Fruit fly (Drosophila melanogaster) Kc167 (cell line): Measurements from ENCODE around the gene CG17928.

Experiments used
- Myc ChIP-seq: fragments of >200 bp; optimal IDR thresholded peaks from 2 replicates; lab custom pipeline; 2017; ENCODE audit warnings: missing external identifiers
- Sin3A ChIP-seq: fragments of >200 bp; optimal IDR thresholded peaks from 2 replicates; lab custom pipeline; 2018; ENCODE audit warnings: missing external identifiers
- h ChIP-seq: fragments of >200 bp; optimal IDR thresholded peaks from 3 replicates; lab custom pipeline; 2018; ENCODE audit warnings: missing external identifiers
- insv ChIP-seq: fragments of >200 bp; optimal IDR thresholded peaks from 3 replicates; lab custom pipeline; 2018; ENCODE audit warnings: missing external identifiers
- psq ChIP-seq: fragments of >200 bp; optimal IDR thresholded peaks from 2 replicates; lab custom pipeline; 2017; ENCODE audit warnings: missing external identifiers
- ttk ChIP-seq: sonication (Bioruptor generic); optimal IDR thresholded peaks from 2 replicates; lab custom pipeline; 2017; ENCODE audit warnings: missing external identifiers

Gene CG17928

dm6 chr2L:16791345-16791744, at the start of gene CG17928:
Gene CG17928, plus strand, starts transcription at chr2L:16791568.
- no peak for TF ChIP-seq psq (lab: Kevin White, UChicago)
- no peak for TF ChIP-seq insv (lab: Kevin White, UChicago)
- no peak for TF ChIP-seq Sin3A (lab: Kevin White, UChicago)
- TF ChIP-seq Myc = no peak
- no peak for TF ChIP-seq h (lab: Kevin White, UChicago)
- no peak for TF ChIP-seq ttk (lab: Kevin White, UChicago)

dm6 chr2L:16743055-16743805, 48.1 kb upstream of the CG17928 start, which contains the start of the genes LSm7 and BuGZ:
Gene LSm7, minus strand, starts transcription at chr2L:16743100.
Gene BuGZ, plus strand, starts transcription at chr2L:16743405.
- TF ChIP-seq insv (lab: Kevin White, UChicago) (no peak), h (lab: Kevin White, UChicago) (peak; percentile 36)

dm6 chr2L:16747145-16747544, 44.2 kb upstream of the CG17928 start:
- TF ChIP-seq ttk (lab: Kevin White, UChicago) = no peak
- TF ChIP-seq Sin3A (lab: Kevin White, UChicago) = no peak
- TF ChIP-seq h (lab: Kevin White, UChicago) = no peak
- no peak for TF ChIP-seq psq (lab: Kevin White, UChicago)
- TF ChIP-seq insv (lab: Kevin White, UChicago) = no peak
- TF ChIP-seq Myc = no peak

- TF ChIP-seq psq (lab: Kevin White, UChicago) = no peak
- TF ChIP-seq ttk (lab: Kevin White, UChicago) = no peak
- no peak for TF ChIP-seq insv (lab: Kevin White, UChicago)
Measured at dm6 chr2L:16752340-16752739, 39.0 kb upstream of the CG17928 start.

dm6 chr2L:16754074-16754473, 37.3 kb upstream of the CG17928 start, which contains the start of gene yellow-b:
Gene yellow-b, plus strand, starts transcription at chr2L:16754336.
- TF ChIP-seq h (lab: Kevin White, UChicago) = no peak
- no peak for TF ChIP-seq psq (lab: Kevin White, UChicago)
- TF ChIP-seq Sin3A (lab: Kevin White, UChicago) = no peak
- no peak for TF ChIP-seq insv (lab: Kevin White, UChicago)

dm6 chr2L:16760504-16761417, 30.6 kb upstream of the CG17928 start, which contains the start of gene ppk17:
Gene ppk17, minus strand, starts transcription at chr2L:16760554.
- no peak for TF ChIP-seq insv (lab: Kevin White, UChicago)

dm6 chr2L:16761891-16762290, 29.5 kb upstream of the CG17928 start:
- no peak for TF ChIP-seq psq (lab: Kevin White, UChicago)
- no peak for TF ChIP-seq Sin3A (lab: Kevin White, UChicago)
- no peak for TF ChIP-seq h (lab: Kevin White, UChicago)
- no peak for TF ChIP-seq Myc
- TF ChIP-seq ttk (lab: Kevin White, UChicago) = no peak

dm6 chr2L:16764480-16764879, 26.9 kb upstream of the CG17928 start:
- TF ChIP-seq psq (lab: Kevin White, UChicago) (no peak), Sin3A (lab: Kevin White, UChicago) (no peak)

dm6 chr2L:16766070-16766752, 25.2 kb upstream of the CG17928 start, which contains the start of gene Mhc:
Gene Mhc, plus strand, starts transcription at chr2L:16766566.
- TF ChIP-seq Sin3A (lab: Kevin White, UChicago) = no peak

dm6 chr2L:16787548-16787947, 3.8 kb upstream of the CG17928 start:
- TF ChIP-seq h (lab: Kevin White, UChicago) (no peak), Sin3A (lab: Kevin White, UChicago) (no peak), ttk (lab: Kevin White, UChicago) (no peak), psq (lab: Kevin White, UChicago) (no peak), insv (lab: Kevin White, UChicago) (no peak), Myc (no peak)

dm6 chr2L:16788885-16789284, 2.5 kb upstream of the CG17928 start:
- no peak for TF ChIP-seq Myc
- no peak for TF ChIP-seq insv (lab: Kevin White, UChicago)
- TF ChIP-seq psq (lab: Kevin White, UChicago) = no peak
- no peak for TF ChIP-seq h (lab: Kevin White, UChicago)
- TF ChIP-seq ttk (lab: Kevin White, UChicago) = no peak
- no peak for TF ChIP-seq Sin3A (lab: Kevin White, UChicago)

dm6 chr2L:16789880-16790279, 1.5 kb upstream of the CG17928 start:
- TF ChIP-seq psq (lab: Kevin White, UChicago) = no peak
- TF ChIP-seq Myc = no peak
- TF ChIP-seq Sin3A (lab: Kevin White, UChicago) = no peak
- TF ChIP-seq insv (lab: Kevin White, UChicago) = no peak
- TF ChIP-seq h (lab: Kevin White, UChicago) = no peak
- TF ChIP-seq ttk (lab: Kevin White, UChicago) = no peak
